Fruit fly (Drosophila melanogaster) whole organism, adult: ENCODE measurements around the gene CG3246.
A peak's percentile ranks its signal among the peaks of the same experiment; 100 is the strongest.

ENCODE experiments used
- CG11617 ChIP-seq: fragments of 200-800 bp; sonication (Bioruptor generic); optimal IDR thresholded peaks from 2 replicates; lab custom pipeline; 2017; ENCODE audit warnings: mild to moderate bottlenecking, missing biosample characterization, missing genetic modification reagents, missing genetic modification characterization
- CG12768 ChIP-seq: fragments of 200-800 bp; sonication (Bioruptor generic); optimal IDR thresholded peaks from 2 replicates; lab custom pipeline; 2017; ENCODE audit warnings: missing biosample characterization, missing genetic modification characterization, mild to moderate bottlenecking, moderate library complexity, missing genetic modification reagents
- CG14711 ChIP-seq: fragments of 200-800 bp; sonication (Bioruptor generic); optimal IDR thresholded peaks from 2 replicates; lab custom pipeline; 2018; ENCODE audit warnings: missing biosample characterization, mild to moderate bottlenecking, missing genetic modification characterization, moderate library complexity
- CG1620 ChIP-seq: fragments of 200-800 bp; sonication (Bioruptor generic); optimal IDR thresholded peaks from 2 replicates; lab custom pipeline; 2016; ENCODE audit warnings: missing biosample characterization, missing genetic modification characterization
- CG33017 ChIP-seq: fragments of 200-800 bp; sonication (Bioruptor generic); optimal IDR thresholded peaks from 2 replicates; lab custom pipeline; 2018; ENCODE audit warnings: missing biosample characterization, mild to moderate bottlenecking, missing genetic modification characterization, moderate library complexity
- CG5204 ChIP-seq: fragments of 200-800 bp; sonication (Bioruptor generic); optimal IDR thresholded peaks from 2 replicates; lab custom pipeline; 2016; ENCODE audit warnings: missing biosample characterization, missing genetic modification characterization
- CG7045 ChIP-seq: fragments of 200-800 bp; sonication (Bioruptor generic); optimal IDR thresholded peaks from 2 replicates; lab custom pipeline; 2017; ENCODE audit warnings: missing biosample characterization, mild to moderate bottlenecking, missing genetic modification characterization
- CG7101 ChIP-seq: fragments of 200-800 bp; sonication (Bioruptor generic); optimal IDR thresholded peaks from 2 replicates; lab custom pipeline; 2018; ENCODE audit warnings: missing biosample characterization, mild to moderate bottlenecking, missing genetic modification characterization, moderate library complexity
- Clk ChIP-seq: fragments of 200-800 bp; sonication (Bioruptor generic); optimal IDR thresholded peaks from 2 replicates; lab custom pipeline; 2017; ENCODE audit warnings: missing biosample characterization, missing genetic modification characterization
- Crg-1 ChIP-seq: fragments of 200-800 bp; sonication (Bioruptor generic); optimal IDR thresholded peaks from 2 replicates; lab custom pipeline; 2016; ENCODE audit warnings: missing biosample characterization, missing genetic modification characterization
- Hr96 ChIP-seq: fragments of 200-800 bp; sonication (Bioruptor generic); optimal IDR thresholded peaks from 2 replicates; lab custom pipeline; 2016; ENCODE audit warnings: missing biosample characterization, missing genetic modification characterization
- Mnt ChIP-seq: fragments of 200-800 bp; sonication (Bioruptor generic); optimal IDR thresholded peaks from 2 replicates; lab custom pipeline; 2016; ENCODE audit warnings: missing biosample characterization, mild to moderate bottlenecking, missing genetic modification characterization
- bab1 ChIP-seq: fragments of 200-800 bp; sonication (Bioruptor generic); optimal IDR thresholded peaks from 3 replicates; lab custom pipeline; 2019; ENCODE audit warnings: missing biosample characterization, mild to moderate bottlenecking, missing genetic modification characterization, moderate library complexity
- cic ChIP-seq: fragments of 200-800 bp; sonication (Bioruptor generic); optimal IDR thresholded peaks from 2 replicates; lab custom pipeline; 2017; ENCODE audit warnings: missing biosample characterization, mild to moderate bottlenecking, missing genetic modification characterization, moderate library complexity
- cnc ChIP-seq, 2 experiments: fragments of >200 bp; optimal IDR thresholded peaks; 2 replicates each; lab custom pipeline; 2017
- kay ChIP-seq: fragments of 200-800 bp; sonication (Bioruptor generic); peaks from one replicate; lab custom pipeline; 2016; ENCODE audit warnings: missing biosample characterization, missing genetic modification characterization, borderline replicate concordance
- ovo ChIP-seq: fragments of 200-800 bp; sonication (Bioruptor generic); optimal IDR thresholded peaks from 2 replicates; lab custom pipeline; 2016; ENCODE audit warnings: missing biosample characterization, missing genetic modification characterization
- pad ChIP-seq: fragments of 200-800 bp; sonication (Bioruptor generic); optimal IDR thresholded peaks from 3 replicates; lab custom pipeline; 2017; ENCODE audit warnings: missing biosample characterization, missing genetic modification characterization, mild to moderate bottlenecking, moderate library complexity, missing genetic modification reagents
- tj ChIP-seq: fragments of 200-800 bp; sonication (Bioruptor generic); optimal IDR thresholded peaks from 3 replicates; lab custom pipeline; 2017; ENCODE audit warnings: missing biosample characterization, mild to moderate bottlenecking, missing genetic modification characterization, moderate library complexity
- toe ChIP-seq: fragments of 200-800 bp; sonication (Bioruptor generic); optimal IDR thresholded peaks from 2 replicates; lab custom pipeline; 2016; ENCODE audit warnings: missing biosample characterization, missing genetic modification characterization

The CG3246 gene

dm6 chr2L:3504851-3505250 lies 43.1 kb upstream of the CG3246 start:
- TF ChIP-seq CG5204 (GFP tag; lab: Kevin White, UChicago) (no peak), cnc (optimal IDR thresholded peaks at IDR 0.05; lab: Kevin White, UChicago) (no peak), Clk (peak; percentile 2), ovo (GFP tag; lab: Kevin White, UChicago) (no peak)

DNA sequence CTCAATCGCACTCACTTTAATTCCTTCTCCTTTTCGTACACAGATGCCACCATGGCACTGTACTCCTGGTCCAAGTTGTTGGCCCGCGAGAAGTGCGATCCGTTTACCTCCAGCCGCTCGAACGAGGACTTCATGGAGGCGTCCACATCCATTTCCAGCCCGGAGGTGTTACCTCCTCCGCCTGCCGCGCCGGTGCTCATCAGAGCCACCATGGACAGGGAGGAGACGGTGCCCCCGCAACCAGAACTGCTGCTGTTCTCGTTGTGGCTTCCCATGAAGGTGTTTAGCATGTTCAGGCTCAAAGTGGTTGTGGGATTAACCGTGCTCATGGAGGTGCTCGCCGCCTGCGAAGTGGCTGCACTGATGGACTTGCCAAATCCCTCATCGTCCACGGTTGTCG lies 33.7 kb upstream of the CG3246 start:
- TF ChIP-seq cnc (optimal IDR thresholded peaks at IDR 0.05; lab: Kevin White, UChicago) (no peak), CG33017 (tag; lab: Kevin White, UChicago) (no peak), pad (GFP tag; lab: Kevin White, UChicago) (no peak), CG11617 (GFP tag; lab: Kevin White, UChicago) (no peak), bab1 (no peak), Mnt (GFP tag; lab: Kevin White, UChicago) (no peak), CG7101 (tag; lab: Kevin White, UChicago) (no peak), CG12768 (GFP tag; lab: Kevin White, UChicago) (no peak), CG1620 (GFP tag; lab: Kevin White, UChicago) (no peak), Hr96 (GFP tag; lab: Kevin White, UChicago) (no peak), cic (GFP tag; lab: Kevin White, UChicago) (no peak), toe (GFP tag; lab: Kevin White, UChicago) (no peak), CG5204 (GFP tag; lab: Kevin White, UChicago) (no peak), kay (GFP tag; lab: Kevin White, UChicago) (no peak), Clk (no peak)

DNA sequence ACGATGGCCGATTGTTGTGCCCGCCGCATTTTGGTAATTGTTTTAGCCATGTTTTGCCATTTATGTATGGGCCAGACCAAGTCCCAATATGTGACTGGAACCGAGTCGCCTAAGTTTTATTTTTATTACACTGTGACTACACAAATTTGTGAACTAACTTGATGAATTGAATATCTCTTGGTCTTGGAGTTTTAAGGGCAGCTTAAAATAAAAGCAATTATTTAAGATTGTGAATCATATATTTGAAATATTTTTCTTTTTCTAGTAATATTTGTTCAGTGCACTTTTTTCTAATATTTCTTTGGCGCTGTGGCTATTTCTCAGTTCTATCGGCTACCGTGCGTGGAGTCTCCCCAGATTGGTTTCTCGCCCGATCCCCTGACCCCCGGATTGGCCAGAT lies 31.7 kb upstream of the CG3246 start:
- no peak for TF ChIP-seq kay (GFP tag; lab: Kevin White, UChicago)
- TF ChIP-seq pad (GFP tag; lab: Kevin White, UChicago), result no peak
- no peak for TF ChIP-seq CG5204 (GFP tag; lab: Kevin White, UChicago)
- no peak for TF ChIP-seq Crg-1 (GFP tag; lab: Kevin White, UChicago)
- no peak for TF ChIP-seq cnc (optimal IDR thresholded peaks at IDR 0.05; lab: Kevin White, UChicago)
- TF ChIP-seq CG12768 (GFP tag; lab: Kevin White, UChicago), result no peak
- TF ChIP-seq ovo (GFP tag; lab: Kevin White, UChicago), result no peak
- no peak for TF ChIP-seq Mnt (GFP tag; lab: Kevin White, UChicago)
- no peak for TF ChIP-seq tj (GFP tag; lab: Kevin White, UChicago)
- TF ChIP-seq toe (GFP tag; lab: Kevin White, UChicago), result no peak
- TF ChIP-seq cic (GFP tag; lab: Kevin White, UChicago), result no peak
- no peak for TF ChIP-seq Hr96 (GFP tag; lab: Kevin White, UChicago)
- TF ChIP-seq CG1620 (GFP tag; lab: Kevin White, UChicago), result no peak
- no peak for TF ChIP-seq CG33017 (tag; lab: Kevin White, UChicago)
- no peak for TF ChIP-seq Clk
- TF ChIP-seq CG7045, result no peak

dm6 chr2L:3490971-3491370 lies 29.2 kb upstream of the CG3246 start, which contains the start of gene CG15414:
TSS of gene CG15414 (minus strand) at chr2L:3491071.
- TF ChIP-seq cic (GFP tag; lab: Kevin White, UChicago) (no peak), kay (GFP tag; lab: Kevin White, UChicago) (no peak), Crg-1 (GFP tag; lab: Kevin White, UChicago) (no peak), ovo (GFP tag; lab: Kevin White, UChicago) (no peak), CG7101 (tag; lab: Kevin White, UChicago) (no peak), Mnt (GFP tag; lab: Kevin White, UChicago) (no peak), cnc (optimal IDR thresholded peaks at IDR 0.05; lab: Kevin White, UChicago) (no peak), Clk (no peak), toe (GFP tag; lab: Kevin White, UChicago) (no peak), Hr96 (GFP tag; lab: Kevin White, UChicago) (no peak), CG1620 (GFP tag; lab: Kevin White, UChicago) (no peak), bab1 (no peak), tj (GFP tag; lab: Kevin White, UChicago) (no peak), CG12768 (GFP tag; lab: Kevin White, UChicago) (no peak), CG5204 (GFP tag; lab: Kevin White, UChicago) (no peak), CG11617 (GFP tag; lab: Kevin White, UChicago) (no peak)

DNA sequence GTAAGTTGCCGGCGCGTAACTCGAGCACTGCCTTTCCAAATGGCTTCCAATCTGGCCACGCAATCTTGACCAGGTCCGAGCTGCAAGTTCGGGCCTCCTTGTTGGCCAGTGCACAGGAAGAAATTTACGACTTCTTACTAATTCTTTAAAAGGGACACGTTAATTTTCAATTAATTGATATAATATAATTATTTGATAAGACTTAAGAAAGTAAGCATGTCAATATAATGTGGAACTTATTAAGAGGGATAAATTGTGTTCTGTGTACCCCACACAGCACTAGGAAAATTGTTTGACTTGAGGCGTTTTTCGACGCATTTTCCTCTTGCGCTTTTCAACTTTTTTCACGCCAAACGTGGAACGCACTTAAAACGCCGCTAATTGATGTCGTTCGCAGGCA lies 23.8 kb upstream of the CG3246 start:
- TF ChIP-seq toe (GFP tag; lab: Kevin White, UChicago) (no peak), Clk (no peak), CG7101 (tag; lab: Kevin White, UChicago) (no peak), CG11617 (GFP tag; lab: Kevin White, UChicago) (no peak), Mnt (GFP tag; lab: Kevin White, UChicago) (no peak)

DNA sequence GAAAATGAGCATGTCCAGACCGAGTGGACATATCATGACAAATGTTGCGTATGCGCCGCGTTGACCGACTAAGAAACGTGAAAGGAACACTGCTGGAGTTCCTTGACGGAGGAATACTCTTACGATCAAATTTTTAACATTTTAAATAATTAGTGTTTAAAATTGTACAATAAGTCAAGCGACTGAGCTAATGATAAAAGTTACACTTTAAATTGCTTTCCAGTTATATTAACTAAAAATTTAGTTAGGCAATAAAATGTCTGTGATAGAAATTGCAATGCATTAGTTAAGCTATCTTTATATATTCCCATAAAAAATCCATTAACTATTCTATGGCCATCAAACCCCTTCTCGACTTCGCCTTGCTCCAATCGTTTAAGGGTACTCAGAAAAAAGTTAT lies 23.0 kb upstream of the CG3246 start:
- TF ChIP-seq ovo (GFP tag; lab: Kevin White, UChicago) (no peak), Clk (no peak), cic (GFP tag; lab: Kevin White, UChicago) (no peak), bab1 (no peak), toe (GFP tag; lab: Kevin White, UChicago) (no peak), CG1620 (GFP tag; lab: Kevin White, UChicago) (no peak), Crg-1 (GFP tag; lab: Kevin White, UChicago) (no peak)

dm6 chr2L:3483672-3484071 lies 21.9 kb upstream of the CG3246 start:
- TF ChIP-seq CG14711 (tag; lab: Kevin White, UChicago) (no peak), CG33017 (tag; lab: Kevin White, UChicago) (no peak), bab1 (no peak), CG11617 (GFP tag; lab: Kevin White, UChicago) (no peak), cnc (optimal IDR thresholded peaks at IDR 0.05; lab: Kevin White, UChicago) (no peak), Clk (no peak), toe (GFP tag; lab: Kevin White, UChicago) (no peak), CG7045 (no peak), Crg-1 (GFP tag; lab: Kevin White, UChicago) (no peak), Hr96 (GFP tag; lab: Kevin White, UChicago) (no peak), CG5204 (GFP tag; lab: Kevin White, UChicago) (no peak), CG7101 (tag; lab: Kevin White, UChicago) (no peak), CG12768 (GFP tag; lab: Kevin White, UChicago) (no peak), ovo (GFP tag; lab: Kevin White, UChicago) (no peak), Mnt (GFP tag; lab: Kevin White, UChicago) (no peak), tj (GFP tag; lab: Kevin White, UChicago) (no peak), kay (GFP tag; lab: Kevin White, UChicago) (no peak)
